Fruit fly (Drosophila melanogaster): Measurements from ENCODE around the gene ATPsynE.

DNA sequence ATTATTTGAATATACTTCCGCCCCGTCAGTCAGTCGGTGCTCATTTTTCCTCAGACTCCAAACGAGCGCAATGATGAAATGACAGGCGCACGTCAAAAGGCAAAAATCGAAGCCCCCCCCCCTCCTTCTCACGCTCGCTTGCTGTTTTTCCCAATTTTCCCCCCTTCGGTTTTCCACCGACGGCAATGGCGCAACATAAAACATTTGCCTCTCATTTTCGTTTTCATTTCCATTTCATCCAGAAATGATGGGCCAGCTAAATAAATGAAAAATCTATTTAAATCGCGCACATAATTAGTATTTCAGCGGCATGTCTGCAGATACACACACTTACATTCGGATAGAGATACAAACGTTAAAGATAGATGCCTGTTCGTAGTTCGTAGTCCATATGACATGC is 4.7 kb downstream of the ATPsynE start:
- TF ChIP-seq CTCF (optimal IDR thresholded peaks at IDR 0.05) (no peak), CG8478 (optimal IDR thresholded peaks at IDR 0.05) (no peak)

All from S2 (cell line).